Fruit fly (Drosophila melanogaster) whole organism, larva: ENCODE data around the gene CG43332.

ENCODE experiments used
- noc ChIP-seq: fragments of 200-800 bp; sonication (Bioruptor generic); optimal IDR thresholded peaks from 3 replicates; lab custom pipeline; 2019; ENCODE audit warnings: missing biosample characterization, mild to moderate bottlenecking, missing genetic modification characterization, moderate library complexity

CG43332 gene

dm6 chr2L:14163122-14163521 is at the start of gene CG43332:
Gene CG43332 (minus strand): TSS chr2L:14163222.
- TF ChIP-seq noc (tag; lab: Kevin White, UChicago) = no peak

dm6 chr2L:14212686-14213085 is 49.7 kb upstream of the CG43332 start:
- no peak for TF ChIP-seq noc (tag; lab: Kevin White, UChicago)

dm6 chr2L:14211367-14211766 is 48.3 kb upstream of the CG43332 start:
- TF ChIP-seq noc (tag; lab: Kevin White, UChicago) = no peak

dm6 chr2L:14207593-14208236 is 44.7 kb upstream of the CG43332 start:
- no peak for TF ChIP-seq noc (tag; lab: Kevin White, UChicago)

- no peak for TF ChIP-seq noc (tag; lab: Kevin White, UChicago)
Measured at dm6 chr2L:14207134-14207533, 44.1 kb upstream of the CG43332 start.

- no peak for TF ChIP-seq noc (tag; lab: Kevin White, UChicago)
Measured at dm6 chr2L:14203798-14204398, 40.9 kb upstream of the CG43332 start.

dm6 chr2L:14200393-14200792 is 37.4 kb upstream of the CG43332 start:
- TF ChIP-seq noc (tag; lab: Kevin White, UChicago) = no peak

dm6 chr2L:14198341-14198740 is 35.3 kb upstream of the CG43332 start:
- no peak for TF ChIP-seq noc (tag; lab: Kevin White, UChicago)

dm6 chr2L:14197195-14197594 is 34.2 kb upstream of the CG43332 start:
- no peak for TF ChIP-seq noc (tag; lab: Kevin White, UChicago)

dm6 chr2L:14182896-14183550 is 20.0 kb upstream of the CG43332 start:
- no peak for TF ChIP-seq noc (tag; lab: Kevin White, UChicago)

dm6 chr2L:14181839-14182238 is 18.8 kb upstream of the CG43332 start:
- TF ChIP-seq noc (tag; lab: Kevin White, UChicago) = no peak

- TF ChIP-seq noc (tag; lab: Kevin White, UChicago) = no peak
Measured at dm6 chr2L:14180553-14180952, 17.5 kb upstream of the CG43332 start, which contains the start of gene CG43333. Gene CG43333 (minus strand): TSS chr2L:14180686.

dm6 chr2L:14179409-14179808 is 16.4 kb upstream of the CG43332 start:
- no peak for TF ChIP-seq noc (tag; lab: Kevin White, UChicago)

dm6 chr2L:14177407-14177987 is 14.5 kb upstream of the CG43332 start:
- no peak for TF ChIP-seq noc (tag; lab: Kevin White, UChicago)

dm6 chr2L:14169653-14170052 is 6.6 kb upstream of the CG43332 start:
- no peak for TF ChIP-seq noc (tag; lab: Kevin White, UChicago)

- no peak for TF ChIP-seq noc (tag; lab: Kevin White, UChicago)
Measured at dm6 chr2L:14160887-14161286, 2.1 kb downstream of the CG43332 start.
